Worm (Caenorhabditis elegans): Measurements from ENCODE around the gene uda-1.

Gene uda-1

ce11 chrV:9977211-9977610, 27.3 kb upstream of the uda-1 start:
- TF ChIP-seq unc-42 (tag; optimal IDR thresholded peaks at IDR 0.05): peak; percentile 54
- TF ChIP-seq unc-55 (GFP tag; optimal IDR thresholded peaks at IDR 0.05): no peak
- no peak for TF ChIP-seq tbx-7 (tag; optimal IDR thresholded peaks at IDR 0.05)

ce11 chrV:9978425-9978824, 26.1 kb upstream of the uda-1 start:
- TF ChIP-seq dve-1 (tag; optimal IDR thresholded peaks at IDR 0.05) (no peak), sox-2 (GFP tag; IDR thresholded peaks at IDR 0.05) (no peak), ceh-31 (tag; optimal IDR thresholded peaks at IDR 0.05) (peak; percentile 63), unc-3 (GFP tag; conservative IDR thresholded peaks at IDR 0.05) (no peak), unc-3 (tag; optimal IDR thresholded peaks at IDR 0.05) (no peak), tbx-2 (tag; optimal IDR thresholded peaks at IDR 0.05) (peak; percentile 16), ceh-24 (tag; optimal IDR thresholded peaks at IDR 0.05) (no peak), ceh-48 (tag; optimal IDR thresholded peaks at IDR 0.05) (peak; percentile 65), unc-42 (tag; optimal IDR thresholded peaks at IDR 0.05) (peak; percentile 25), fax-1 (tag; optimal IDR thresholded peaks at IDR 0.05) (no peak)

DNA sequence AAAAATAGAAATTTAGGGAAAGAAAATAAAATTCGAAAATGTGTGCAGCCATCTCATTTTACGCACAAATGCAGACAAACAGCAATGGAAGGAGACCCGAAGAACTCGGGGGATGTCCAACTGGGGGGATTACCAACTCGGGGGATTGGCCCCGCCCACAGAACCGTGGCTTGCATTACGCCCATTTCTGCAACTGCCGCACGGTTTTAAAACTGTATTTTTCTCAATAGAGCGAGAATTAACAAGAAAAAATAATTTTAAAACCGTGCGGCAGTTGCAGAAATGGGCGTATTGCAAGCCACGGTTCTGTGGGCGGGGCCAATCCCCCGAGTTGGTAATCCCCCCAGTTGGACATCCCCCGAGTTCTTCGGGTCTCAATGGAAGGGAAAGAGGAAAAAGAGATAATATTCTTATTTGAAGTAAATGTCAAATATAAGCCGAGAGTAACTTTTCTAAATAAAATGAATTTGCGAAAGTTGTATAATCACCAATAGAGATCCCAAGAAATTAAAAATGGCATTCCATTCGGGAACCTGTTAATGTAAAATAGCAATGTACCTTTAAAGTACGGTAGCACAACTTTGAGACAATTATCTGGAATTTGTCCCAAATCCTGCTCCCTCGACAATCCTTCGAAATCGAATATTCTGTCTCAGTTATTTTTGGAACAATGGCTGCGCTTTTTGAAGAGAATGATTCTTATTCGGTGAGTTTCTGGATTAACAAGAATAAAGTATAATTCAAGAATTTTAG, 23.6 kb upstream of the uda-1 start, which contains the start of the genes ruvb-1 and tofu-1:
Gene ruvb-1 (minus strand): TSS at position 72 of the 753 bp plus-strand sequence.
Gene tofu-1 (plus strand): TSS at position 417 of the 753 bp plus-strand sequence.
- peak; percentile 77 for TF ChIP-seq C08G9.2 (tag; optimal IDR thresholded peaks at IDR 0.05)
- peak; percentile 72 for TF ChIP-seq rnt-1 (tag; optimal IDR thresholded peaks at IDR 0.05)
- peak; percentile 20 for TF ChIP-seq ceh-18 (tag; optimal IDR thresholded peaks at IDR 0.05)
- TF ChIP-seq hlh-8 (tag; optimal IDR thresholded peaks at IDR 0.05): peak; percentile 70
- peak; percentile 61 for TF ChIP-seq fax-1 (tag; optimal IDR thresholded peaks at IDR 0.05)
- peak; percentile 70 for TF ChIP-seq dmd-4 (tag; optimal IDR thresholded peaks at IDR 0.05; ENCODE audit: borderline replicate concordance)
- peak; percentile 16 for TF ChIP-seq madf-2 (tag; optimal IDR thresholded peaks at IDR 0.05)
- TF ChIP-seq ets-4 (tag; optimal IDR thresholded peaks at IDR 0.05): peak; percentile 75
- TF ChIP-seq nfya-1 (tag; optimal IDR thresholded peaks at IDR 0.05): peak; percentile 26
- TF ChIP-seq pros-1 (tag; optimal IDR thresholded peaks at IDR 0.05): peak; percentile 8
- TF ChIP-seq ceh-2 (tag; optimal IDR thresholded peaks at IDR 0.05): peak; percentile 81
- TF ChIP-seq F13H6.1 (tag; optimal IDR thresholded peaks at IDR 0.05): peak; percentile 70
- TF ChIP-seq ceh-34 (tag; optimal IDR thresholded peaks at IDR 0.05): peak; percentile 40
- peak; percentile 32 for TF ChIP-seq zip-5 (tag; optimal IDR thresholded peaks at IDR 0.05)
- TF ChIP-seq pqm-1 (tag; optimal IDR thresholded peaks at IDR 0.05): peak; percentile 40
- peak; percentile 94 for TF ChIP-seq tbx-2 (tag; optimal IDR thresholded peaks at IDR 0.05)
- peak; percentile 70 for TF ChIP-seq lim-6 (tag; optimal IDR thresholded peaks at IDR 0.05)
- peak; percentile 92 for TF ChIP-seq ref-2 (tag; optimal IDR thresholded peaks at IDR 0.05)
- peak; percentile 89 for TF ChIP-seq ceh-14 (tag; optimal IDR thresholded peaks at IDR 0.05)
- TF ChIP-seq ztf-16 (tag; optimal IDR thresholded peaks at IDR 0.05): peak; percentile 13
- peak; percentile 96 for TF ChIP-seq ceh-31 (tag; optimal IDR thresholded peaks at IDR 0.05)
- TF ChIP-seq unc-42 (tag; optimal IDR thresholded peaks at IDR 0.05): peak; percentile 51
- peak; percentile 63 for TF ChIP-seq tbx-7 (tag; optimal IDR thresholded peaks at IDR 0.05)

- TF ChIP-seq tbx-7 (tag; optimal IDR thresholded peaks at IDR 0.05): no peak
- TF ChIP-seq ceh-2 (tag; optimal IDR thresholded peaks at IDR 0.05): no peak
- no peak for TF ChIP-seq ceh-24 (tag; optimal IDR thresholded peaks at IDR 0.05)
- TF ChIP-seq ets-4 (tag; optimal IDR thresholded peaks at IDR 0.05): no peak
- TF ChIP-seq F13H6.1 (tag; optimal IDR thresholded peaks at IDR 0.05): no peak
- no peak for TF ChIP-seq ceh-18 (tag; optimal IDR thresholded peaks at IDR 0.05)
- no peak for TF ChIP-seq nhr-11 (tag; optimal IDR thresholded peaks at IDR 0.05)
- TF ChIP-seq che-1 (tag; optimal IDR thresholded peaks at IDR 0.05): no peak
- TF ChIP-seq C38D4.7 (GFP tag; optimal IDR thresholded peaks at IDR 0.05): no peak
- no peak for TF ChIP-seq Y22D7AL.16 (tag; optimal IDR thresholded peaks at IDR 0.05)
- no peak for TF ChIP-seq dmd-4 (tag; optimal IDR thresholded peaks at IDR 0.05; ENCODE audit: borderline replicate concordance)
- no peak for TF ChIP-seq hlh-6 (tag; optimal IDR thresholded peaks at IDR 0.05)
- no peak for TF ChIP-seq pha-4 (tag; optimal IDR thresholded peaks at IDR 0.05)
- no peak for TF ChIP-seq C08G9.2 (tag; optimal IDR thresholded peaks at IDR 0.05)
- TF ChIP-seq ama-1 (optimal IDR thresholded peaks at IDR 0.05): no peak
- TF ChIP-seq elt-4 (tag; optimal IDR thresholded peaks at IDR 0.05): no peak
- TF ChIP-seq odd-2 (tag; optimal IDR thresholded peaks at IDR 0.05): no peak
These were observed 22.0 kb upstream of the uda-1 start, which contains the start of gene C27H6.9 for ce11 chrV:9982568-9982967. C27H6.9 (plus strand) TSS chrV:9982868.

Measured in whole organism, late embryonic.